Worm (Caenorhabditis elegans): ENCODE data around the gene Y41E3.7.

DNA sequence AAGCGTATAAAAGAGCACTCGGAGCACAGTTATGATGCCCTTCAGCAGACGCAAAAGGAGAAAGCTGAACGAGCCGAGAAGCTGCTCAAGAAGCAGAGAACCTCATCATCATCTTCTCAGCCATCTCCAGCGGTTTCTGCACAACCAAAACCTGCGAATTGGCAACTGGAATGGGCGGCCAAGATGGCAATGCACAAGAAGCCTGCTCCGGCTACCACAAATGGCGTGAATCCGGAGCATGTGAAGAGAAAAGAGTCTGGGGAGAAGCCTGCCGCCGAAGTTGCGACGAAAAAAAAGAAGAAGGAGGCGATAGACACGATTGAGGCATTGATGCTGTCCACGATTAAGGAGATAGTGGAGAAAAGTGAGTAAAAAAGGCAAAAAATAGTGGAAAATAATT, 27.3 kb downstream of the Y41E3.7 start:
- TF ChIP-seq him-1 (tag; optimal IDR thresholded peaks at IDR 0.05) (no peak), dao-5 (tag; optimal IDR thresholded peaks at IDR 0.05) (no peak), W03F9.2 (tag; optimal IDR thresholded peaks at IDR 0.05) (no peak)

Data from whole organism, L4/young adult.